Fruit fly (Drosophila melanogaster) whole organism, embryonic: Measurements from ENCODE around the gene CG4393.

Source experiments
- Antp ChIP-seq: fragments of 200-800 bp; sonication (Bioruptor generic); optimal IDR thresholded peaks from 3 replicates; lab custom pipeline; 2016; ENCODE audit warnings: missing biosample characterization, missing genetic modification characterization
- BtbVII ChIP-seq: fragments of 200-800 bp; sonication (Bioruptor generic); optimal IDR thresholded peaks from 3 replicates; lab custom pipeline; 2017; ENCODE audit warnings: missing biosample characterization, mild to moderate bottlenecking, missing genetic modification characterization
- C15 ChIP-seq: fragments of 200-800 bp; sonication (Bioruptor generic); IDR thresholded peaks from 3 replicates; pipeline ENCODE4 v1.3.6; 2022; ENCODE audit warnings: missing biosample characterization, missing genetic modification characterization
- CG10274 ChIP-seq: fragments of 200-800 bp; sonication (Bioruptor generic); optimal IDR thresholded peaks from 3 replicates; lab custom pipeline; 2017; ENCODE audit warnings: missing biosample characterization, mild to moderate bottlenecking, missing genetic modification characterization
- CG10543 ChIP-seq: fragments of 200-800 bp; sonication (Bioruptor generic); optimal IDR thresholded peaks from 3 replicates; lab custom pipeline; 2017; ENCODE audit warnings: missing biosample characterization, mild to moderate bottlenecking, missing genetic modification characterization, moderate library complexity
- CG10959 ChIP-seq: fragments of 200-800 bp; sonication (Bioruptor generic); IDR thresholded peaks from 2 replicates; pipeline ENCODE4 v1.3.6; 2022; ENCODE audit warnings: missing biosample characterization, missing genetic modification characterization
- CG11695 ChIP-seq: fragments of 200-800 bp; sonication (Bioruptor generic); IDR thresholded peaks from 3 replicates; pipeline ENCODE4 v1.3.6; 2022; ENCODE audit warnings: missing biosample characterization, missing genetic modification characterization
- CG1233 ChIP-seq: fragments of 200-800 bp; sonication (Bioruptor generic); optimal IDR thresholded peaks from 4 replicates; lab custom pipeline; 2018; ENCODE audit warnings: missing biosample characterization, mild to moderate bottlenecking, missing genetic modification characterization
- CG14014 ChIP-seq: fragments of 200-800 bp; sonication (Bioruptor generic); IDR thresholded peaks from 2 replicates; pipeline ENCODE4 v1.3.6; 2022; ENCODE audit warnings: missing biosample characterization, missing genetic modification characterization
- CG14965 ChIP-seq: fragments of 200-800 bp; sonication (Bioruptor generic); optimal IDR thresholded peaks from 2 replicates; lab custom pipeline; 2016; ENCODE audit warnings: missing biosample characterization, missing genetic modification characterization, borderline replicate concordance
- CG18011 ChIP-seq: fragments of 200-800 bp; sonication (Bioruptor generic); optimal IDR thresholded peaks from 2 replicates; lab custom pipeline; 2017; ENCODE audit warnings: missing biosample characterization, missing genetic modification characterization, mild to moderate bottlenecking, moderate library complexity, missing genotype
- CG18619 ChIP-seq: fragments of 200-800 bp; sonication (Bioruptor generic); optimal IDR thresholded peaks from 3 replicates; lab custom pipeline; 2017; ENCODE audit warnings: missing biosample characterization, mild to moderate bottlenecking, missing genetic modification characterization
- CG31224 ChIP-seq: fragments of 200-800 bp; sonication (Bioruptor generic); IDR thresholded peaks from 2 replicates; pipeline ENCODE4 v1.3.6; 2022; ENCODE audit warnings: missing biosample characterization, missing genetic modification characterization
- CG32532 ChIP-seq: fragments of 200-800 bp; sonication (Bioruptor generic); IDR thresholded peaks from 2 replicates; pipeline ENCODE4 v1.3.6; 2022; ENCODE audit warnings: missing biosample characterization, missing genetic modification characterization
- CG3407 ChIP-seq: fragments of 200-800 bp; sonication (Bioruptor generic); optimal IDR thresholded peaks from 2 replicates; lab custom pipeline; 2018; ENCODE audit warnings: missing biosample characterization, mild to moderate bottlenecking, missing genetic modification characterization
- CG3995 ChIP-seq: fragments of 200-800 bp; sonication (Bioruptor generic); optimal IDR thresholded peaks from 3 replicates; lab custom pipeline; 2016; ENCODE audit warnings: missing biosample characterization, missing genetic modification characterization
- CG4707 ChIP-seq: fragments of 200-800 bp; sonication (Bioruptor generic); optimal IDR thresholded peaks from 2 replicates; lab custom pipeline; 2018; ENCODE audit warnings: missing biosample characterization, mild to moderate bottlenecking, missing genetic modification characterization, moderate library complexity
- CG5180 ChIP-seq: fragments of 200-800 bp; sonication (Bioruptor generic); optimal IDR thresholded peaks from 3 replicates; lab custom pipeline; 2017; ENCODE audit warnings: missing biosample characterization, missing genetic modification characterization, mild to moderate bottlenecking, moderate library complexity, missing genetic modification reagents
- CG6272 ChIP-seq: fragments of 200-800 bp; sonication (Bioruptor generic); IDR thresholded peaks from 2 replicates; pipeline ENCODE4 v1.3.6; 2022; ENCODE audit warnings: missing biosample characterization, missing genetic modification characterization
- CG6689 ChIP-seq: fragments of 200-800 bp; sonication (Bioruptor generic); IDR thresholded peaks from 2 replicates; pipeline ENCODE4 v1.3.6; 2022; ENCODE audit warnings: missing biosample characterization, missing genetic modification characterization
- CG6813 ChIP-seq: fragments of 200-800 bp; sonication (Bioruptor generic); optimal IDR thresholded peaks from 2 replicates; lab custom pipeline; 2017; ENCODE audit warnings: missing biosample characterization, missing genetic modification characterization, mild to moderate bottlenecking, moderate library complexity, missing genetic modification reagents
- CG7556 ChIP-seq: fragments of 200-800 bp; sonication (Bioruptor generic); optimal IDR thresholded peaks from 2 replicates; lab custom pipeline; 2017; ENCODE audit warnings: missing biosample characterization, mild to moderate bottlenecking, missing genetic modification characterization
- CG8944 ChIP-seq: fragments of 200-800 bp; sonication (Bioruptor generic); optimal IDR thresholded peaks from 3 replicates; lab custom pipeline; 2016; ENCODE audit warnings: missing biosample characterization, missing genetic modification characterization
- Camta ChIP-seq: fragments of 200-800 bp; sonication (Bioruptor generic); optimal IDR thresholded peaks from 2 replicates; lab custom pipeline; 2016; ENCODE audit warnings: missing biosample characterization, missing genetic modification characterization
- Eip74EF ChIP-seq, 2 experiments: fragments of 200-800 bp in 1 of 2; fragments of >200 bp in 1 of 2; sonication (Bioruptor generic) in 1 of 2; optimal IDR thresholded peaks; 2 replicates each; lab custom pipeline; 2017 to 2019; ENCODE audit warnings: missing biosample characterization in 2 of 2, missing genetic modification characterization in 2 of 2, mild to moderate bottlenecking in 1 of 2, moderate library complexity in 1 of 2
- HmgZ ChIP-seq: fragments of 200-800 bp; sonication (Bioruptor generic); optimal IDR thresholded peaks from 2 replicates; lab custom pipeline; 2018; ENCODE audit warnings: missing biosample characterization, mild to moderate bottlenecking, missing genetic modification characterization
- Lim3 ChIP-seq: fragments of 200-800 bp; sonication (Bioruptor generic); IDR thresholded peaks from 2 replicates; pipeline ENCODE4 v1.3.6; 2022; ENCODE audit warnings: missing biosample characterization, missing genetic modification characterization
- MTF-1 ChIP-seq: fragments of 200-800 bp; sonication (Bioruptor generic); optimal IDR thresholded peaks from 2 replicates; lab custom pipeline; 2018; ENCODE audit warnings: missing biosample characterization, mild to moderate bottlenecking, missing genetic modification characterization, borderline replicate concordance
- Poxn ChIP-seq: fragments of 200-800 bp; sonication (Bioruptor generic); IDR thresholded peaks from 2 replicates; pipeline ENCODE4 v1.3.6; 2022; ENCODE audit warnings: missing biosample characterization, missing genetic modification characterization
- Ptx1 ChIP-seq: fragments of 200-800 bp; sonication (Bioruptor generic); IDR thresholded peaks from 2 replicates; pipeline ENCODE4 v1.3.6; 2022; ENCODE audit warnings: missing biosample characterization, missing genetic modification characterization
- Ravus ChIP-seq: fragments of 200-800 bp; sonication (Bioruptor generic); IDR thresholded peaks from 2 replicates; pipeline ENCODE4 v1.3.6; 2022; ENCODE audit warnings: missing biosample characterization, missing genetic modification characterization
- Rfx ChIP-seq: fragments of 200-800 bp; sonication (Bioruptor generic); IDR thresholded peaks from 2 replicates; pipeline ENCODE4 v1.3.6; 2022; ENCODE audit warnings: missing biosample characterization, missing genetic modification characterization
- Sox100B ChIP-seq: fragments of 200-800 bp; sonication (Bioruptor generic); optimal IDR thresholded peaks from 3 replicates; lab custom pipeline; 2018; ENCODE audit warnings: missing biosample characterization, mild to moderate bottlenecking, missing genetic modification characterization
- Sox102F ChIP-seq: fragments of 200-800 bp; sonication (Bioruptor generic); optimal IDR thresholded peaks from 2 replicates; lab custom pipeline; 2018; ENCODE audit warnings: missing biosample characterization, mild to moderate bottlenecking, missing genetic modification characterization, moderate library complexity
- Stat92E ChIP-seq, 3 experiments: fragments of >200 bp in 2 of 3; fragments of 200-800 bp in 1 of 3; sonication (Bioruptor generic) in 1 of 3; optimal IDR thresholded peaks; 2 replicates each; lab custom pipeline; 2017 to 2019; ENCODE audit warnings: missing biosample characterization in 3 of 3, missing genetic modification characterization in 3 of 3, mild to moderate bottlenecking in 1 of 3, moderate library complexity in 1 of 3
- amos ChIP-seq: fragments of 200-800 bp; sonication (Bioruptor generic); IDR thresholded peaks from 2 replicates; pipeline ENCODE4 v1.3.6; 2022; ENCODE audit warnings: missing biosample characterization, missing genetic modification characterization; ENCODE audit not compliant: partially characterized antibody
- chinmo ChIP-seq: fragments of 200-800 bp; sonication (Bioruptor generic); IDR thresholded peaks from 4 replicates; pipeline ENCODE4 v1.3.6; 2022; ENCODE audit warnings: missing biosample characterization, missing genetic modification characterization; ENCODE audit not compliant: partially characterized antibody
- jumu ChIP-seq: fragments of 200-800 bp; sonication (Bioruptor generic); optimal IDR thresholded peaks from 3 replicates; lab custom pipeline; 2016; ENCODE audit warnings: missing biosample characterization, missing genetic modification characterization
- knrl ChIP-seq: fragments of 200-800 bp; sonication (Bioruptor generic); IDR thresholded peaks from 3 replicates; pipeline ENCODE4 v1.3.6; 2022; ENCODE audit warnings: missing biosample characterization, missing genetic modification characterization; ENCODE audit not compliant: partially characterized antibody
- lbe ChIP-seq: fragments of 200-800 bp; sonication (Bioruptor generic); optimal IDR thresholded peaks from 2 replicates; lab custom pipeline; 2016; ENCODE audit warnings: missing biosample characterization, mild to moderate bottlenecking, missing genetic modification characterization
- oc ChIP-seq: fragments of 200-800 bp; sonication (Bioruptor generic); optimal IDR thresholded peaks from 2 replicates; lab custom pipeline; 2018; ENCODE audit warnings: missing biosample characterization, mild to moderate bottlenecking, missing genetic modification characterization, moderate library complexity
- org-1 ChIP-seq: fragments of 200-800 bp; sonication (Bioruptor generic); optimal IDR thresholded peaks from 2 replicates; lab custom pipeline; 2017; ENCODE audit warnings: missing biosample characterization, missing genetic modification characterization
- pfk ChIP-seq: fragments of 200-800 bp; sonication (Bioruptor generic); optimal IDR thresholded peaks from 2 replicates; lab custom pipeline; 2018; ENCODE audit warnings: missing biosample characterization, mild to moderate bottlenecking, missing genetic modification characterization, moderate library complexity
- shn ChIP-seq: fragments of 200-800 bp; sonication (Bioruptor generic); optimal IDR thresholded peaks from 3 replicates; lab custom pipeline; 2016; ENCODE audit warnings: missing biosample characterization, missing genetic modification characterization
- sr ChIP-seq: fragments of 200-800 bp; sonication (Bioruptor generic); IDR thresholded peaks from 3 replicates; pipeline ENCODE4 v1.3.6; 2022; ENCODE audit warnings: missing biosample characterization, missing genetic modification characterization
- tin ChIP-seq: fragments of 200-800 bp; sonication (Bioruptor generic); optimal IDR thresholded peaks from 3 replicates; lab custom pipeline; 2016; ENCODE audit warnings: missing biosample characterization, missing genetic modification characterization
- trem ChIP-seq: fragments of 200-800 bp; optimal IDR thresholded peaks from 3 replicates; lab custom pipeline; 2019; ENCODE audit warnings: missing biosample characterization, mild to moderate bottlenecking, missing genetic modification characterization, moderate library complexity
- wdn ChIP-seq: fragments of 200-800 bp; sonication (Bioruptor generic); IDR thresholded peaks from 2 replicates; pipeline ENCODE4 v1.3.6; 2022; ENCODE audit warnings: missing biosample characterization, missing genetic modification characterization
- wek ChIP-seq: fragments of 200-800 bp; sonication (Bioruptor generic); optimal IDR thresholded peaks from 3 replicates; lab custom pipeline; 2018; ENCODE audit warnings: missing biosample characterization, mild to moderate bottlenecking, missing genetic modification characterization, moderate library complexity
- zf30C ChIP-seq: fragments of 200-800 bp; sonication (Bioruptor generic); optimal IDR thresholded peaks from 3 replicates; lab custom pipeline; 2018; ENCODE audit warnings: missing biosample characterization, mild to moderate bottlenecking, missing genetic modification characterization

The CG4393 gene

DNA sequence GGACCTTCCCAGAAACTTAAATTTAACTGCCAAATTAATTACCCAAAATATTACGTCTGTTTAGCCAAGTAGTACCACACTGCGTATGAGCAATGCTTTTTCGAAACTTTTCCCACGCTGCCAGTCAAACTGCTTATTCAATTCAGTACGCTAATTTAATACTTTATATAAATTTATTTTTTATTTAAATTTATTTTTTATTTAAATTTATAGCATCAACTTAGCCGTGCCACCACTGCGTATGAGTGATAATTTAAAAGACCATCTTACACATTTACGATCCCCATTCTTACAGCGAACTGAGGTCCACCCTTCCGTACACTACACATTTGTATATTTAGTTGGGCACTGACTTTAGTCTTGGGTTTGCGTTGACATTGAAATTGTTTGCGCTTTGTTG is 49.0 kb downstream of the CG4393 start (continued):
- TF ChIP-seq shn: no peak
- peak; percentile 67 for TF ChIP-seq CG18011 (GFP tag; lab: Kevin White, UChicago)
- TF ChIP-seq C15 (GFP tag; lab: Robert Waterston, UW): no peak
- peak; percentile 60 for TF ChIP-seq org-1
- peak; percentile 32 for TF ChIP-seq tin (GFP tag; lab: Kevin White, UChicago)
- no peak for TF ChIP-seq lbe (GFP tag; lab: Kevin White, UChicago)
- TF ChIP-seq zf30C (GFP tag; lab: Kevin White, UChicago): no peak
- no peak for TF ChIP-seq CG4707 (GFP tag; lab: Kevin White, UChicago)
- TF ChIP-seq sr: no peak
- no peak for TF ChIP-seq Lim3 (GFP tag; lab: Robert Waterston, UW)
- TF ChIP-seq CG7556 (GFP tag; lab: Kevin White, UChicago): peak; percentile 86
- TF ChIP-seq BtbVII: peak; percentile 94
- TF ChIP-seq CG6813 (GFP tag; lab: Kevin White, UChicago): peak; percentile 82
- peak; percentile 49; the same call in 1 of the 2 replicates for TF ChIP-seq Poxn (GFP tag; lab: Robert Waterston, UW)
- TF ChIP-seq pfk (GFP tag; lab: Kevin White, UChicago): no peak
- no peak for TF ChIP-seq Ravus (GFP tag; lab: Robert Waterston, UW)
- no peak for TF ChIP-seq oc (tag; lab: Kevin White, UChicago)
- no peak for TF ChIP-seq Antp (GFP tag; lab: Kevin White, UChicago)
- TF ChIP-seq CG14014 (GFP tag; lab: Robert Waterston, UW): peak; percentile 73
- no peak for TF ChIP-seq CG14965
- TF ChIP-seq CG31224: peak; percentile 76
- TF ChIP-seq trem (tag; lab: Kevin White, UChicago): peak; percentile 28
- no peak for TF ChIP-seq amos (GFP tag; lab: Robert Waterston, UW)
- peak; percentile 64 for TF ChIP-seq Sox102F (GFP tag; lab: Kevin White, UChicago)
- no peak for TF ChIP-seq chinmo (GFP tag; lab: Robert Waterston, UW)
- TF ChIP-seq CG5180 (GFP tag; lab: Kevin White, UChicago): peak; percentile 31
- peak; percentile 79 for TF ChIP-seq Sox100B (GFP tag; lab: Kevin White, UChicago)
- peak; percentile 85 for TF ChIP-seq CG32532 (GFP tag; lab: Robert Waterston, UW)
- TF ChIP-seq CG10543 (GFP tag; lab: Kevin White, UChicago): peak; percentile 93
- TF ChIP-seq Ptx1 (GFP tag; lab: Robert Waterston, UW): peak; percentile 47
- TF ChIP-seq CG10959 (GFP tag; lab: Robert Waterston, UW): no peak
- no peak for TF ChIP-seq MTF-1 (GFP tag; lab: Kevin White, UChicago)
- TF ChIP-seq jumu: no peak
- TF ChIP-seq wdn: peak; percentile 68
- TF ChIP-seq HmgZ (tag; lab: Kevin White, UChicago): peak; percentile 60
- TF ChIP-seq CG3407 (GFP tag; lab: Kevin White, UChicago): no peak
- peak; percentile 16 for TF ChIP-seq CG3995
- no peak for TF ChIP-seq knrl (GFP tag; lab: Robert Waterston, UW)
- TF ChIP-seq CG6272 (GFP tag; lab: Robert Waterston, UW): no peak; the same call in 1 of the 2 replicates
- no peak for TF ChIP-seq Stat92E (GFP tag; optimal IDR thresholded peaks at IDR 0.05; lab: Kevin White, UChicago)
- peak; percentile 74; the same call in 2 of the 3 replicates for TF ChIP-seq CG11695 (GFP tag; lab: Robert Waterston, UW)
- TF ChIP-seq Rfx (GFP tag; lab: Robert Waterston, UW): peak; percentile 82
- peak in 1 of 2 experiments; percentile 60 for TF ChIP-seq Eip74EF (GFP tag; optimal IDR thresholded peaks at IDR 0.05; lab: Kevin White, UChicago)
- TF ChIP-seq CG1233 (GFP tag; lab: Kevin White, UChicago): peak; percentile 80
- no peak for TF ChIP-seq wek (GFP tag; lab: Kevin White, UChicago)
- TF ChIP-seq CG10274 (GFP tag; lab: Kevin White, UChicago): peak; percentile 73
- no peak for TF ChIP-seq Camta (GFP tag; lab: Kevin White, UChicago)
- TF ChIP-seq CG18619: peak; percentile 83
- no peak for TF ChIP-seq CG8944
- TF ChIP-seq CG6689: peak; percentile 78
